Fruit fly (Drosophila melanogaster): ENCODE measurements around the gene CASK.

Gene CASK

DNA sequence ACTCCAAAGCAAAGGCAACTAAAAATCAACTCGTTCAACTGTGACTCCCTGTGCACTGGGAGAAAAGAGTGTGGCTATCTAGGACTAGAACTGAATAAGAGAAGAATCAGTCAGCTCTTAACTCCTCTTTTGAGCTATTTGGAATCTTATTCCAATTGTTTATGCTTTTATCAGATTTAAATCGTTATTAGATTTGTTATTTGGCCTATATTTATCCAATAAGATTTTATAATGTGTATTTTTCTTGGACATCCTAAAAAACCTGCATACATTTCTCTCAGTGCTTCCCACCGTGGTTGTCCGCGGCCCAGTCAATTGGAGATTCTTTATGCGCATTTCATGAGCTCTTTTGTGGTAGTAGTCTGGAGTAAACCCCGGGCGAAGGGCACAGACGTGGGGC, 41.0 kb downstream of the CASK start:
- TF ChIP-seq CG34376 (GFP tag; optimal IDR thresholded peaks at IDR 0.05) (no peak), stc (GFP tag; IDR thresholded peaks at IDR 0.05) (no peak), ATbp (GFP tag; optimal IDR thresholded peaks at IDR 0.05) (peak; percentile 36), esg (GFP tag; conservative IDR thresholded peaks at IDR 0.05) (peak; percentile 74), CG17829 (tag; optimal IDR thresholded peaks at IDR 0.05) (peak; percentile 70), CG42726 (GFP tag; IDR thresholded peaks at IDR 0.05; ENCODE audit: partially characterized antibody) (no peak), pzg (GFP tag; optimal IDR thresholded peaks at IDR 0.05) (no peak), sna (GFP tag; IDR thresholded peaks at IDR 0.05; ENCODE audit: partially characterized antibody) (no peak), MTF-1 (GFP tag; optimal IDR thresholded peaks at IDR 0.05; ENCODE audit: borderline replicate concordance) (peak; percentile 4), bowl (GFP tag; IDR thresholded peaks at IDR 0.05) (no peak; the same call in 1 of the 2 replicates), CG31441 (GFP tag; IDR thresholded peaks at IDR 0.05) (no peak; the same call in 1 of the 2 replicates), sima (GFP tag; optimal IDR thresholded peaks at IDR 0.05) (no peak), phol (tag; optimal IDR thresholded peaks at IDR 0.05) (peak; percentile 74), Max (GFP tag; optimal IDR thresholded peaks at IDR 0.05) (peak; percentile 43), dan (GFP tag; IDR thresholded peaks at IDR 0.05) (no peak), NC2β (GFP tag; optimal IDR thresholded peaks at IDR 0.05) (peak; percentile 31), Dbx (GFP tag; IDR thresholded peaks at IDR 0.05) (no peak), en (GFP tag; optimal IDR thresholded peaks at IDR 0.05) (peak; percentile 55), Xrp1 (GFP tag; IDR thresholded peaks at IDR 0.05) (peak; percentile 75), CG11504 (tag; optimal IDR thresholded peaks at IDR 0.05) (peak; percentile 78), psq (GFP tag; optimal IDR thresholded peaks at IDR 0.05) (peak; percentile 15), Opbp (GFP tag; IDR thresholded peaks at IDR 0.05; ENCODE audit: partially characterized antibody) (no peak), Dp (GFP tag; optimal IDR thresholded peaks at IDR 0.05) (no peak), jumu (GFP tag; optimal IDR thresholded peaks at IDR 0.05) (peak; percentile 11), unc-4 (GFP tag; IDR thresholded peaks at IDR 0.05; ENCODE audit: partially characterized antibody) (no peak), CG15073 (GFP tag; optimal IDR thresholded peaks at IDR 0.05) (no peak), Hsf (GFP tag; optimal IDR thresholded peaks at IDR 0.05) (peak; percentile 72), Elba2 (GFP tag; optimal IDR thresholded peaks at IDR 0.05) (no peak), twi (tag; optimal IDR thresholded peaks at IDR 0.05) (peak; percentile 39), Drgx (GFP tag; IDR thresholded peaks at IDR 0.05) (peak; percentile 78), Ets65A (GFP tag) (peak; percentile 98), CG9876 (GFP tag; optimal IDR thresholded peaks at IDR 0.05) (no peak), sens-2 (GFP tag; IDR thresholded peaks at IDR 0.05) (no peak), NK7.1 (GFP tag; optimal IDR thresholded peaks at IDR 0.05) (peak; percentile 38), CG1792 (GFP tag; optimal IDR thresholded peaks at IDR 0.05) (peak; percentile 20), Dref (GFP tag; IDR thresholded peaks at IDR 0.05) (no peak), CG5180 (GFP tag; optimal IDR thresholded peaks at IDR 0.05) (no peak), Side (GFP tag; optimal IDR thresholded peaks at IDR 0.05) (peak; percentile 32), CG17802 (tag; optimal IDR thresholded peaks at IDR 0.05) (peak; percentile 14), hkb (optimal IDR thresholded peaks at IDR 0.05) (no peak), hkb (GFP tag; IDR thresholded peaks at IDR 0.05) (peak; percentile 76), CG12744 (GFP tag; optimal IDR thresholded peaks at IDR 0.05) (peak; percentile 19), CG9797 (GFP tag; optimal IDR thresholded peaks at IDR 0.05) (no peak), Sry-β (GFP tag; optimal IDR thresholded peaks at IDR 0.05) (no peak), al (GFP tag; IDR thresholded peaks at IDR 0.05) (peak; percentile 65), Gug (GFP tag; IDR thresholded peaks at IDR 0.05) (peak; percentile 64), CG31388 (GFP tag; optimal IDR thresholded peaks at IDR 0.05) (no peak), Abd-B (GFP tag; optimal IDR thresholded peaks at IDR 0.05) (peak; percentile 64), CG9932 (GFP tag; IDR thresholded peaks at IDR 0.05) (peak; percentile 33; the same call in 1 of the 2 replicates), CG15479 (GFP tag; optimal IDR thresholded peaks at IDR 0.05) (no peak), dimm (GFP tag; IDR thresholded peaks at IDR 0.05) (no peak), CrebB (tag; optimal IDR thresholded peaks at IDR 0.05) (no peak)
